Fruit fly (Drosophila melanogaster) whole organism, embryonic: ENCODE results near the gene Phyhd1.

Source experiments
- BEAF-32 ChIP-seq: fragments of 200-800 bp; sonication (Bioruptor generic); optimal IDR thresholded peaks from 3 replicates; lab custom pipeline; 2017; ENCODE audit warnings: missing biosample characterization, missing genetic modification characterization, mild to moderate bottlenecking, moderate library complexity, missing genetic modification reagents
- CG10267 ChIP-seq: fragments of 200-800 bp; sonication (Bioruptor generic); optimal IDR thresholded peaks from 2 replicates; lab custom pipeline; 2018; ENCODE audit warnings: missing biosample characterization, mild to moderate bottlenecking, missing genetic modification characterization, moderate library complexity
- CG10366 ChIP-seq: fragments of 200-800 bp; sonication (Bioruptor generic); IDR thresholded peaks from 2 replicates; pipeline ENCODE4 v1.3.6; 2022; ENCODE audit warnings: missing biosample characterization, missing genetic modification characterization
- CG11696 ChIP-seq: fragments of 200-800 bp; sonication (Bioruptor generic); IDR thresholded peaks from 2 replicates; pipeline ENCODE4 v1.3.6; 2022; ENCODE audit warnings: missing biosample characterization, missing genetic modification characterization
- CG12236 ChIP-seq: fragments of 200-800 bp; sonication (Bioruptor generic); optimal IDR thresholded peaks from 2 replicates; lab custom pipeline; 2016; ENCODE audit warnings: missing biosample characterization, missing genetic modification characterization
- CG12659 ChIP-seq: fragments of 200-800 bp; sonication (Bioruptor generic); optimal IDR thresholded peaks from 3 replicates; lab custom pipeline; 2017; ENCODE audit warnings: mild to moderate bottlenecking, missing biosample characterization, missing genetic modification reagents, missing genetic modification characterization
- CG13287 ChIP-seq: fragments of 200-800 bp; sonication (Bioruptor generic); IDR thresholded peaks from 2 replicates; pipeline ENCODE4 v1.3.6; 2022; ENCODE audit warnings: missing biosample characterization, missing genetic modification characterization; ENCODE audit not compliant: partially characterized antibody
- CG15073 ChIP-seq: fragments of 200-800 bp; sonication (Bioruptor generic); optimal IDR thresholded peaks from 2 replicates; lab custom pipeline; 2016; ENCODE audit warnings: missing biosample characterization, missing genetic modification characterization
- CG17328 ChIP-seq: fragments of 200-800 bp; sonication (Bioruptor generic); IDR thresholded peaks from 2 replicates; pipeline ENCODE4 v1.3.6; 2022; ENCODE audit warnings: missing biosample characterization, missing genetic modification characterization
- CG17802 ChIP-seq: fragments of 200-800 bp; sonication (Bioruptor generic); optimal IDR thresholded peaks from 2 replicates; lab custom pipeline; 2018; ENCODE audit warnings: missing biosample characterization, mild to moderate bottlenecking, missing genetic modification characterization, moderate library complexity
- CG18599 ChIP-seq: fragments of 200-800 bp; sonication (Bioruptor generic); optimal IDR thresholded peaks from 3 replicates; lab custom pipeline; 2017; ENCODE audit warnings: missing biosample characterization, missing genetic modification characterization, mild to moderate bottlenecking, moderate library complexity, missing genetic modification reagents
- CG32772 ChIP-seq: fragments of 200-800 bp; sonication (Bioruptor generic); IDR thresholded peaks from 2 replicates; pipeline ENCODE4 v1.3.6; 2022; ENCODE audit warnings: missing biosample characterization, missing genetic modification characterization
- CG6272 ChIP-seq: fragments of 200-800 bp; sonication (Bioruptor generic); IDR thresholded peaks from 2 replicates; pipeline ENCODE4 v1.3.6; 2022; ENCODE audit warnings: missing biosample characterization, missing genetic modification characterization
- CG7556 ChIP-seq: fragments of 200-800 bp; sonication (Bioruptor generic); optimal IDR thresholded peaks from 2 replicates; lab custom pipeline; 2017; ENCODE audit warnings: missing biosample characterization, mild to moderate bottlenecking, missing genetic modification characterization
- CG7928 ChIP-seq: fragments of 200-800 bp; sonication (Bioruptor generic); optimal IDR thresholded peaks from 2 replicates; lab custom pipeline; 2017; ENCODE audit warnings: missing biosample characterization, mild to moderate bottlenecking, missing genetic modification characterization
- CG8765 ChIP-seq: fragments of 200-800 bp; sonication (Bioruptor generic); IDR thresholded peaks from 2 replicates; pipeline ENCODE4 v1.3.6; 2022; ENCODE audit warnings: missing biosample characterization, missing genetic modification characterization
- CG8924 ChIP-seq: fragments of 200-800 bp; optimal IDR thresholded peaks from 3 replicates; lab custom pipeline; 2019; ENCODE audit warnings: missing biosample characterization, mild to moderate bottlenecking, missing genetic modification characterization, moderate library complexity
- CG9215 ChIP-seq: fragments of 200-800 bp; sonication (Bioruptor generic); IDR thresholded peaks from 2 replicates; pipeline ENCODE4 v1.3.6; 2022; ENCODE audit warnings: missing biosample characterization, missing genetic modification characterization
- CG9727 ChIP-seq: fragments of 200-800 bp; sonication (Bioruptor generic); optimal IDR thresholded peaks from 3 replicates; lab custom pipeline; 2017; ENCODE audit warnings: missing biosample characterization, mild to moderate bottlenecking, missing genetic modification characterization
- E2f1 ChIP-seq: fragments of 200-800 bp; sonication (Bioruptor generic); IDR thresholded peaks from 2 replicates; pipeline ENCODE4 v1.3.6; 2022; ENCODE audit warnings: missing biosample characterization, missing genetic modification characterization
- Ets65A ChIP-seq: fragments of 200-800 bp; sonication (Bioruptor generic); peaks from one replicate; lab custom pipeline; 2016; ENCODE audit warnings: missing biosample characterization, missing genetic modification characterization
- HLH3B ChIP-seq: fragments of 200-800 bp; sonication (Bioruptor generic); IDR thresholded peaks from 2 replicates; pipeline ENCODE4 v1.3.6; 2022; ENCODE audit warnings: missing biosample characterization, missing genetic modification characterization
- HLH54F ChIP-seq: fragments of 200-800 bp; sonication (Bioruptor generic); optimal IDR thresholded peaks from 3 replicates; lab custom pipeline; 2016; ENCODE audit warnings: missing biosample characterization, missing genetic modification characterization
- HLHmδ ChIP-seq: fragments of 200-800 bp; sonication (Bioruptor generic); optimal IDR thresholded peaks from 2 replicates; lab custom pipeline; 2018; ENCODE audit warnings: missing biosample characterization, mild to moderate bottlenecking, missing genetic modification characterization, moderate library complexity
- Nf-YA ChIP-seq: fragments of 200-800 bp; sonication (Bioruptor generic); IDR thresholded peaks from 2 replicates; pipeline ENCODE4 v1.3.6; 2022; ENCODE audit warnings: missing biosample characterization, missing genetic modification characterization
- Rx ChIP-seq: fragments of 200-800 bp; sonication (Bioruptor generic); IDR thresholded peaks from 2 replicates; pipeline ENCODE4 v1.3.6; 2022; ENCODE audit warnings: missing biosample characterization, missing genetic modification characterization
- Tbp ChIP-seq: fragments of >200 bp; optimal IDR thresholded peaks from 2 replicates; lab custom pipeline; 2018; ENCODE audit warnings: missing biosample characterization, missing genetic modification characterization
- Xbp1 ChIP-seq: fragments of 200-800 bp; sonication (Bioruptor generic); optimal IDR thresholded peaks from 3 replicates; lab custom pipeline; 2016; ENCODE audit warnings: missing biosample characterization, mild to moderate bottlenecking, missing genetic modification characterization
- ac ChIP-seq: fragments of 200-800 bp; sonication (Bioruptor generic); optimal IDR thresholded peaks from 3 replicates; lab custom pipeline; 2017; ENCODE audit warnings: missing biosample characterization, mild to moderate bottlenecking, missing genetic modification characterization
- amos ChIP-seq: fragments of 200-800 bp; sonication (Bioruptor generic); IDR thresholded peaks from 2 replicates; pipeline ENCODE4 v1.3.6; 2022; ENCODE audit warnings: missing biosample characterization, missing genetic modification characterization; ENCODE audit not compliant: partially characterized antibody
- bab2 ChIP-seq: fragments of 200-800 bp; sonication (Bioruptor generic); optimal IDR thresholded peaks from 2 replicates; lab custom pipeline; 2016; ENCODE audit warnings: missing biosample characterization, missing genetic modification characterization
- bbx ChIP-seq: fragments of 200-800 bp; sonication (Bioruptor generic); IDR thresholded peaks from 2 replicates; pipeline ENCODE4 v1.3.6; 2022; ENCODE audit warnings: missing biosample characterization, missing genetic modification characterization; ENCODE audit not compliant: partially characterized antibody
- bcd ChIP-seq: fragments of 200-800 bp; sonication (Bioruptor generic); optimal IDR thresholded peaks from 2 replicates; lab custom pipeline; 2017; ENCODE audit warnings: missing biosample characterization, mild to moderate bottlenecking, missing genetic modification characterization
- corto ChIP-seq: fragments of 200-800 bp; sonication (Bioruptor generic); optimal IDR thresholded peaks from 2 replicates; lab custom pipeline; 2016; ENCODE audit warnings: missing biosample characterization, mild to moderate bottlenecking, missing genetic modification characterization, moderate library complexity
- danr ChIP-seq: fragments of 200-800 bp; sonication (Bioruptor generic); IDR thresholded peaks from 2 replicates; pipeline ENCODE4 v1.3.6; 2022; ENCODE audit warnings: missing biosample characterization, missing genetic modification characterization
- ewg ChIP-seq: fragments of 200-800 bp; sonication (Bioruptor generic); optimal IDR thresholded peaks from 3 replicates; lab custom pipeline; 2017; ENCODE audit warnings: mild to moderate bottlenecking, missing biosample characterization, missing genetic modification reagents, missing genetic modification characterization
- gsb-n ChIP-seq: fragments of 200-800 bp; sonication (Bioruptor generic); optimal IDR thresholded peaks from 3 replicates; lab custom pipeline; 2018; ENCODE audit warnings: missing biosample characterization, mild to moderate bottlenecking, missing genetic modification characterization
- hb ChIP-seq: fragments of 200-800 bp; sonication (Bioruptor generic); IDR thresholded peaks from 3 replicates; pipeline ENCODE4 v1.3.6; 2022; ENCODE audit warnings: missing biosample characterization, missing genetic modification characterization; ENCODE audit not compliant: partially characterized antibody
- hkb ChIP-seq, 2 experiments: fragments of 200-800 bp in 1 of 2; fragments of >200 bp in 1 of 2; sonication (Bioruptor generic) in 1 of 2; IDR thresholded peaks in 1 of 2; optimal IDR thresholded peaks in 1 of 2; 2 replicates each; pipeline versions ENCODE4 v1.3.6 to Lab custom; 2017 to 2022; ENCODE audit warnings: missing biosample characterization in 1 of 2, missing genetic modification characterization in 1 of 2
- maf-S ChIP-seq: fragments of 200-800 bp; sonication (Bioruptor generic); optimal IDR thresholded peaks from 2 replicates; lab custom pipeline; 2016; ENCODE audit warnings: missing biosample characterization, missing genetic modification characterization
- nerfin-2 ChIP-seq: fragments of 200-800 bp; sonication (Bioruptor generic); IDR thresholded peaks from 2 replicates; pipeline ENCODE4 v1.3.6; 2022; ENCODE audit warnings: missing biosample characterization, missing genetic modification characterization; ENCODE audit not compliant: partially characterized antibody
- pan ChIP-seq, 4 experiments: fragments of >200 bp in 3 of 4; fragments of 200-800 bp in 1 of 4; sonication (Bioruptor generic) in 1 of 4; optimal IDR thresholded peaks in 3 of 4; IDR thresholded peaks in 1 of 4; 2 replicates each; pipeline versions ENCODE4 v1.3.6 to Lab custom; 2017 to 2022; ENCODE audit warnings: missing biosample characterization in 2 of 4, missing genetic modification characterization in 2 of 4, mixed read lengths in 1 of 4
- pfk ChIP-seq: fragments of 200-800 bp; sonication (Bioruptor generic); optimal IDR thresholded peaks from 2 replicates; lab custom pipeline; 2018; ENCODE audit warnings: missing biosample characterization, mild to moderate bottlenecking, missing genetic modification characterization, moderate library complexity
- pnt ChIP-seq: fragments of 200-800 bp; sonication (Bioruptor generic); optimal IDR thresholded peaks from 3 replicates; lab custom pipeline; 2016; ENCODE audit warnings: missing biosample characterization, missing genetic modification characterization
- run ChIP-seq: fragments of 200-800 bp; sonication (Bioruptor generic); optimal IDR thresholded peaks from 3 replicates; lab custom pipeline; 2018; ENCODE audit warnings: missing biosample characterization, mild to moderate bottlenecking, missing genetic modification characterization
- shn ChIP-seq: fragments of 200-800 bp; sonication (Bioruptor generic); optimal IDR thresholded peaks from 3 replicates; lab custom pipeline; 2016; ENCODE audit warnings: missing biosample characterization, missing genetic modification characterization
- tx ChIP-seq: fragments of 200-800 bp; sonication (Bioruptor generic); optimal IDR thresholded peaks from 2 replicates; lab custom pipeline; 2016; ENCODE audit warnings: missing biosample characterization, missing genetic modification characterization
- vvl ChIP-seq: fragments of 200-800 bp; sonication (Bioruptor generic); IDR thresholded peaks from 2 replicates; pipeline ENCODE4 v1.3.6; 2022; ENCODE audit warnings: missing biosample characterization, missing genetic modification characterization
- wor ChIP-seq: fragments of 200-800 bp; sonication (Bioruptor generic); IDR thresholded peaks from 2 replicates; pipeline ENCODE4 v1.3.6; 2022; ENCODE audit warnings: missing biosample characterization, missing genetic modification characterization
- zen2 ChIP-seq: fragments of 200-800 bp; sonication (Bioruptor generic); IDR thresholded peaks from 3 replicates; pipeline ENCODE4 v1.3.6; 2022; ENCODE audit warnings: missing biosample characterization, missing genetic modification characterization; ENCODE audit not compliant: partially characterized antibody

The Phyhd1 gene

dm6 chr3R:10655968-10656367 lies 24.8 kb downstream of the Phyhd1 start (continued):
- TF ChIP-seq tx (GFP tag; lab: Kevin White, UChicago) (no peak), danr (GFP tag; lab: Robert Waterston, UW) (no peak), maf-S (GFP tag; lab: Kevin White, UChicago) (no peak), Xbp1 (GFP tag; lab: Kevin White, UChicago) (peak; percentile 14), ac (GFP tag; lab: Kevin White, UChicago) (no peak), CG9215 (GFP tag; lab: Robert Waterston, UW) (no peak), HLHmδ (GFP tag; lab: Kevin White, UChicago) (no peak), Rx (GFP tag; lab: Robert Waterston, UW) (no peak), gsb-n (tag; lab: Kevin White, UChicago) (peak; percentile 35), CG10267 (peak; percentile 5), run (tag; lab: Kevin White, UChicago) (no peak), zen2 (GFP tag; lab: Robert Waterston, UW) (no peak), ewg (no peak), pan (optimal IDR thresholded peaks at IDR 0.05; lab: Kevin White, UChicago) (no peak), pan (GFP tag; optimal IDR thresholded peaks at IDR 0.05 in 1 of 2, IDR thresholded peaks at IDR 0.05 in 1 of 2) (peak in 1 of 2 experiments; percentile 52), bab2 (GFP tag; lab: Kevin White, UChicago) (peak; percentile 3), shn (no peak), CG13287 (no peak), CG9727 (GFP tag; lab: Kevin White, UChicago) (peak; percentile 27), CG15073 (no peak), corto (no peak), wor (no peak), CG12659 (GFP tag; lab: Kevin White, UChicago) (no peak), vvl (GFP tag; lab: Robert Waterston, UW) (peak; percentile 53; the same call in 1 of the 2 replicates), CG17328 (GFP tag; lab: Robert Waterston, UW) (peak; percentile 55), CG7556 (peak; percentile 6), amos (GFP tag; lab: Robert Waterston, UW) (no peak), CG8765 (GFP tag; lab: Robert Waterston, UW) (no peak), hkb (optimal IDR thresholded peaks at IDR 0.05; lab: Kevin White, UChicago) (no peak), hkb (GFP tag; IDR thresholded peaks at IDR 0.05; lab: Robert Waterston, UW) (peak; percentile 48; the same call in 1 of the 2 replicates), nerfin-2 (GFP tag; lab: Robert Waterston, UW) (no peak), Ets65A (GFP tag; lab: Kevin White, UChicago) (peak; percentile 91), pnt (peak; percentile 9), CG10366 (GFP tag; lab: Robert Waterston, UW) (peak; percentile 24; the same call in 1 of the 2 replicates), HLH54F (GFP tag; lab: Kevin White, UChicago) (peak; percentile 20), Nf-YA (no peak), E2f1 (GFP tag; lab: Robert Waterston, UW) (0 out of 2 replicates have a peak, but pooled peaks have one; percentile 31), CG8924 (tag; lab: Kevin White, UChicago) (no peak), CG12236 (GFP tag; lab: Kevin White, UChicago) (no peak), CG18599 (GFP tag; lab: Kevin White, UChicago) (no peak), CG32772 (GFP tag; lab: Robert Waterston, UW) (peak; percentile 50; the same call in 1 of the 2 replicates), HLH3B (GFP tag; lab: Robert Waterston, UW) (peak; percentile 30; the same call in 1 of the 2 replicates), CG11696 (GFP tag; lab: Robert Waterston, UW) (no peak), BEAF-32 (GFP tag; lab: Kevin White, UChicago) (no peak), CG6272 (GFP tag; lab: Robert Waterston, UW) (no peak), hb (GFP tag; lab: Robert Waterston, UW) (no peak), bbx (GFP tag; lab: Robert Waterston, UW) (no peak), CG17802 (tag; lab: Kevin White, UChicago) (peak; percentile 5), Tbp (no peak), pfk (GFP tag; lab: Kevin White, UChicago) (no peak), CG7928 (GFP tag; lab: Kevin White, UChicago) (no peak), bcd (GFP tag; lab: Kevin White, UChicago) (peak; percentile 23)
